In genomic region chrII:5055129-5055666, ce11 we compare ENCODE assay signal across 5 worm cellular contexts.
TF ChIP-seq lines count a peak whose summit lies in the region.

Gene ify-1, minus strand, starts transcription at chrII:5055179.
Gene rpl-22, plus strand, starts transcription at chrII:5055616.

TF ChIP-seq in whole organism, L1 larva, 84 proteins besides CTCF, POLR2A, EP300 and RAD21 (continues in another document):
- TF ChIP-seq unc-86 (tag; optimal IDR thresholded peaks at IDR 0.05; lab: Kevin White, UChicago) (peak; percentile 88), unc-130 (tag; optimal IDR thresholded peaks at IDR 0.05; lab: Kevin White, UChicago) (peak; percentile 99), nhr-237 (tag; optimal IDR thresholded peaks at IDR 0.05; lab: Kevin White, UChicago) (peak; percentile 77), vab-15 (tag; optimal IDR thresholded peaks at IDR 0.05; lab: Kevin White, UChicago) (peak; percentile 90), mep-1 (tag; optimal IDR thresholded peaks at IDR 0.05; lab: Kevin White, UChicago) (peak; percentile 95), ceh-88 (GFP tag; IDR thresholded peaks at IDR 0.05; lab: Robert Waterston, UW) (peak; percentile 82), fkh-10 (GFP tag; optimal IDR thresholded peaks at IDR 0.05; lab: Kevin White, UChicago) (peak; percentile 87), dpl-1 (GFP tag; optimal IDR thresholded peaks at IDR 0.05; lab: Kevin White, UChicago) (peak; percentile 93 to 94 (median 94)), F16B12.6 (tag; optimal IDR thresholded peaks at IDR 0.05; lab: Kevin White, UChicago) (peak; percentile 75), fkh-4 (tag; optimal IDR thresholded peaks at IDR 0.05; lab: Kevin White, UChicago; ENCODE audit: borderline replicate concordance) (peak; percentile 54), ama-1 (optimal IDR thresholded peaks at IDR 0.05; lab: Kevin White, UChicago) (peak; percentile 70), tbx-2 (tag; optimal IDR thresholded peaks at IDR 0.05; lab: Kevin White, UChicago) (peak; percentile 92), C04F5.9 (tag; optimal IDR thresholded peaks at IDR 0.05; lab: Kevin White, UChicago) (peak; percentile 80), mdl-1 (tag; optimal IDR thresholded peaks at IDR 0.05; lab: Kevin White, UChicago) (peak in 1 of 2 experiments; percentile 90), hlh-4 (tag; optimal IDR thresholded peaks at IDR 0.05; lab: Kevin White, UChicago) (no peak), nhr-90 (tag; optimal IDR thresholded peaks at IDR 0.05; lab: Kevin White, UChicago; ENCODE audit: poor library complexity) (peak; percentile 92), sup-37 (GFP tag; optimal IDR thresholded peaks at IDR 0.05; lab: Kevin White, UChicago) (peak; percentile 51)

TF ChIP-seq in whole organism, L3 larva, 47 proteins besides CTCF, POLR2A, EP300 and RAD21 (continues in another document):
- TF ChIP-seq ceh-9 (tag; optimal IDR thresholded peaks at IDR 0.05; lab: Kevin White, UChicago) (no peak), elt-3 (tag; optimal IDR thresholded peaks at IDR 0.05; lab: Kevin White, UChicago) (no peak), lin-39 (tag; optimal IDR thresholded peaks at IDR 0.05; lab: Kevin White, UChicago) (peak; percentile 96), nhr-237 (tag; optimal IDR thresholded peaks at IDR 0.05; lab: Kevin White, UChicago) (no peak), snpc-4 (tag; optimal IDR thresholded peaks at IDR 0.05; lab: Kevin White, UChicago) (peak; percentile 96), elt-1 (tag; optimal IDR thresholded peaks at IDR 0.05; lab: Kevin White, UChicago) (peak; percentile 47), daf-12 (tag; optimal IDR thresholded peaks at IDR 0.05; lab: Kevin White, UChicago) (no peak), aly-2 (tag; optimal IDR thresholded peaks at IDR 0.05; lab: Kevin White, UChicago) (no peak), pqm-1 (tag; optimal IDR thresholded peaks at IDR 0.05; lab: Kevin White, UChicago) (peak; percentile 91), ama-1 (optimal IDR thresholded peaks at IDR 0.05; lab: Kevin White, UChicago) (peak; percentile 90), unc-62 (GFP tag; optimal IDR thresholded peaks at IDR 0.05; lab: Kevin White, UChicago) (peak; percentile 58), pha-4 (tag; optimal IDR thresholded peaks at IDR 0.05; lab: Kevin White, UChicago) (peak; percentile 99), mdl-1 (tag; optimal IDR thresholded peaks at IDR 0.05; lab: Kevin White, UChicago) (no peak), jun-1 (tag; optimal IDR thresholded peaks at IDR 0.05; lab: Kevin White, UChicago) (peak; percentile 77), ceh-28 (tag; optimal IDR thresholded peaks at IDR 0.05; lab: Kevin White, UChicago) (peak; percentile 89), hmg-11 (tag; optimal IDR thresholded peaks at IDR 0.05; lab: Kevin White, UChicago) (peak; percentile 86), egl-5 (tag; optimal IDR thresholded peaks at IDR 0.05; lab: Kevin White, UChicago) (peak; percentile 94), unc-39 (tag; optimal IDR thresholded peaks at IDR 0.05; lab: Kevin White, UChicago) (no peak), elt-2 (tag; optimal IDR thresholded peaks at IDR 0.05; lab: Kevin White, UChicago) (peak; percentile 98), egl-27 (tag; optimal IDR thresholded peaks at IDR 0.05; lab: Kevin White, UChicago) (no peak)

TF ChIP-seq in whole organism, early embryonic, 17 proteins besides CTCF, POLR2A, EP300 and RAD21:
- TF ChIP-seq hmg-4 (GFP tag; optimal IDR thresholded peaks at IDR 0.05; lab: Kevin White, UChicago) (peak; percentile 65), hmbx-1 (tag; optimal IDR thresholded peaks at IDR 0.05; lab: Kevin White, UChicago) (no peak), ceh-36 (tag; optimal IDR thresholded peaks at IDR 0.05; lab: Kevin White, UChicago) (no peak), hnd-1 (tag; optimal IDR thresholded peaks at IDR 0.05; lab: Kevin White, UChicago) (no peak), B0310.2 (tag; optimal IDR thresholded peaks at IDR 0.05; lab: Kevin White, UChicago) (no peak), ets-7 (tag; optimal IDR thresholded peaks at IDR 0.05; lab: Kevin White, UChicago) (no peak), F13C5.2 (tag; optimal IDR thresholded peaks at IDR 0.05; lab: Kevin White, UChicago) (peak; percentile 83), tra-4 (tag; optimal IDR thresholded peaks at IDR 0.05; lab: Kevin White, UChicago) (no peak), flt-1 (GFP tag; IDR thresholded peaks at IDR 0.05; lab: Robert Waterston, UW) (peak; percentile 69; the same call in 1 of the 2 replicates), scrt-1 (GFP tag; IDR thresholded peaks at IDR 0.05; lab: Robert Waterston, UW) (no peak; the same call in 1 of the 2 replicates), sea-1 (GFP tag; conservative IDR thresholded peaks at IDR 0.05; lab: Robert Waterston, UW) (no peak), tbx-37 (GFP tag; conservative IDR thresholded peaks at IDR 0.05; lab: Robert Waterston, UW) (peak; percentile 56; the same call in 1 of the 2 replicates)

TF ChIP-seq in whole organism, midembryonic, 9 proteins besides CTCF, POLR2A, EP300 and RAD21:
- no peak for TF ChIP-seq klf-2 (GFP tag; conservative IDR thresholded peaks at IDR 0.05; lab: Robert Waterston, UW)
- peak; percentile 83 for TF ChIP-seq ztf-23 (GFP tag; IDR thresholded peaks at IDR 0.05; lab: Robert Waterston, UW)
- peak; percentile 65 for TF ChIP-seq cog-1 (tag; optimal IDR thresholded peaks at IDR 0.05; lab: Kevin White, UChicago)
- TF ChIP-seq ztf-29 (GFP tag; IDR thresholded peaks at IDR 0.05; lab: Robert Waterston, UW): no peak; the same call in 1 of the 2 replicates
- no peak for TF ChIP-seq ref-1 (GFP tag; conservative IDR thresholded peaks at IDR 0.05; lab: Robert Waterston, UW)
- peak; percentile 77 for TF ChIP-seq flt-1 (GFP tag; IDR thresholded peaks at IDR 0.05; lab: Robert Waterston, UW)
- TF ChIP-seq tab-1 (GFP tag; IDR thresholded peaks at IDR 0.05; lab: Robert Waterston, UW): no peak
- no peak for TF ChIP-seq med-1 (GFP tag; optimal IDR thresholded peaks at IDR 0.05; lab: Kevin White, UChicago; ENCODE audit: insufficient read depth)
- TF ChIP-seq T22C8.4 (GFP tag; IDR thresholded peaks at IDR 0.05; lab: Robert Waterston, UW): peak; percentile 72; the same call in 1 of the 2 replicates

TF ChIP-seq in whole organism, young adult, 124 proteins besides CTCF, POLR2A, EP300 and RAD21 (continues in another document):
- peak; percentile 39; the same call in 1 of the 2 replicates for TF ChIP-seq lir-1 (GFP tag; conservative IDR thresholded peaks at IDR 0.05; lab: Robert Waterston, UW)
- TF ChIP-seq ztf-6 (GFP tag; IDR thresholded peaks at IDR 0.05; lab: Robert Waterston, UW): no peak
- no peak for TF ChIP-seq nhr-90 (tag; optimal IDR thresholded peaks at IDR 0.05; lab: Kevin White, UChicago)
- TF ChIP-seq Y53G8AR.9 (GFP tag; conservative IDR thresholded peaks at IDR 0.05; lab: Robert Waterston, UW): peak; percentile 52; the same call in 1 of the 2 replicates
- no peak for TF ChIP-seq nfya-1 (tag; optimal IDR thresholded peaks at IDR 0.05; lab: Kevin White, UChicago; ENCODE audit: borderline replicate concordance, insufficient read depth)
- TF ChIP-seq attf-6 (GFP tag; IDR thresholded peaks at IDR 0.05; lab: Robert Waterston, UW): no peak
- TF ChIP-seq B0019.2 (GFP tag; conservative IDR thresholded peaks at IDR 0.05; lab: Robert Waterston, UW): 0 out of 2 replicates have a peak, but pooled peaks have one; percentile 38
- TF ChIP-seq hsf-1 (GFP tag; IDR thresholded peaks at IDR 0.05; lab: Robert Waterston, UW): peak; percentile 72
- no peak for TF ChIP-seq unc-130 (GFP tag; optimal IDR thresholded peaks at IDR 0.05; lab: Kevin White, UChicago)
- TF ChIP-seq sea-2 (GFP tag; IDR thresholded peaks at IDR 0.05; lab: Robert Waterston, UW): no peak
- peak; percentile 26 for TF ChIP-seq rpc-1 (optimal IDR thresholded peaks at IDR 0.05; lab: Kevin White, UChicago)
- peak; percentile 4 for TF ChIP-seq rpc-1 (tag; optimal IDR thresholded peaks at IDR 0.05; lab: Kevin White, UChicago)
- no peak for TF ChIP-seq dpff-1 (tag; optimal IDR thresholded peaks at IDR 0.05; lab: Kevin White, UChicago)
- TF ChIP-seq snpc-3.4 (tag; optimal IDR thresholded peaks at IDR 0.05; lab: Kevin White, UChicago): peak; percentile 81
- TF ChIP-seq Y53F4B.3 (GFP tag; IDR thresholded peaks at IDR 0.05; lab: Robert Waterston, UW): no peak
- TF ChIP-seq lin-35 (GFP tag; optimal IDR thresholded peaks at IDR 0.05; lab: Kevin White, UChicago): peak; percentile 8 to 91 (median 70)
- TF ChIP-seq Y56A3A.18 (GFP tag; IDR thresholded peaks at IDR 0.05; lab: Robert Waterston, UW): peak; percentile 67; the same call in 1 of the 2 replicates
- peak; percentile 83 for TF ChIP-seq D2030.7 (GFP tag; IDR thresholded peaks at IDR 0.05; lab: Robert Waterston, UW)
- peak; percentile 77 for TF ChIP-seq egrh-3 (GFP tag; IDR thresholded peaks at IDR 0.05; lab: Robert Waterston, UW)
- TF ChIP-seq ztf-3 (GFP tag; optimal IDR thresholded peaks at IDR 0.05; lab: Kevin White, UChicago): no peak
- TF ChIP-seq Y95B8A.8 (GFP tag; IDR thresholded peaks at IDR 0.05; lab: Robert Waterston, UW): 0 out of 2 replicates have a peak, but pooled peaks have one; percentile 54
- TF ChIP-seq repo-1 (tag; optimal IDR thresholded peaks at IDR 0.05; lab: Kevin White, UChicago): no peak
- peak; percentile 48; the same call in 1 of the 2 replicates for TF ChIP-seq hmg-20 (GFP tag; IDR thresholded peaks at IDR 0.05; lab: Robert Waterston, UW)
- TF ChIP-seq ekl-4 (GFP tag; IDR thresholded peaks at IDR 0.05; lab: Robert Waterston, UW): peak; percentile 75
- TF ChIP-seq lsy-27 (tag; optimal IDR thresholded peaks at IDR 0.05; lab: Kevin White, UChicago; ENCODE audit: borderline replicate concordance, insufficient read depth): no peak
- peak; percentile 90 for TF ChIP-seq ceh-100 (GFP tag; IDR thresholded peaks at IDR 0.05; lab: Robert Waterston, UW)
- TF ChIP-seq Y67H2A.10 (GFP tag; conservative IDR thresholded peaks at IDR 0.05; lab: Robert Waterston, UW): no peak
- TF ChIP-seq aptf-3 (GFP tag; IDR thresholded peaks at IDR 0.05; lab: Robert Waterston, UW): no peak
- no peak for TF ChIP-seq atf-7 (tag; optimal IDR thresholded peaks at IDR 0.05; lab: Kevin White, UChicago)
- peak; percentile 77; the same call in 1 of the 2 replicates for TF ChIP-seq madf-3 (GFP tag; IDR thresholded peaks at IDR 0.05; lab: Robert Waterston, UW)
- peak; percentile 80 for TF ChIP-seq efl-1 (GFP tag; optimal IDR thresholded peaks at IDR 0.05; lab: Kevin White, UChicago)
- TF ChIP-seq tbx-9 (tag; optimal IDR thresholded peaks at IDR 0.05; lab: Kevin White, UChicago; ENCODE audit: borderline replicate concordance): no peak
- TF ChIP-seq tlf-1 (GFP tag; optimal IDR thresholded peaks at IDR 0.05; lab: Kevin White, UChicago): peak; percentile 85
- no peak for TF ChIP-seq him-1 (tag; optimal IDR thresholded peaks at IDR 0.05; lab: Kevin White, UChicago)
- TF ChIP-seq nhr-80 (tag; optimal IDR thresholded peaks at IDR 0.05; lab: Kevin White, UChicago): peak; percentile 36
- TF ChIP-seq ceh-91 (GFP tag; IDR thresholded peaks at IDR 0.05; lab: Robert Waterston, UW): peak; percentile 89
- TF ChIP-seq zfh-2 (GFP tag; conservative IDR thresholded peaks at IDR 0.05; lab: Robert Waterston, UW): no peak
- peak; percentile 92 for TF ChIP-seq lin-54 (GFP tag; optimal IDR thresholded peaks at IDR 0.05; lab: Kevin White, UChicago)

Comparison
In these comparisons a context has a peak if more than half of its experiments do, and no peak if none do; other contexts are left out.
1. Of the 8 proteins assayed by ChIP-seq in both whole organism, young adult and whole organism, L1 larva: peak only in whole organism, young adult: none; only in whole organism, L1 larva: ama-1, nhr-90 and unc-130; in both: dpl-1, efl-1, lin-35 and snpc-4; in neither: 1.